Worm (Caenorhabditis elegans) whole organism, L1 larva: ENCODE results near the gene dmsr-4.

Experiments
- blmp-1 ChIP-seq: fragments of 150-350 bp; optimal IDR thresholded peaks from 2 replicates; lab custom pipeline; 2014; ENCODE audit warnings: missing biosample characterization, missing genetic modification characterization
- fos-1 ChIP-seq: fragments of 150-350 bp; optimal IDR thresholded peaks from 2 replicates; lab custom pipeline; 2014; ENCODE audit warnings: missing biosample characterization, missing genetic modification characterization
- jun-1 ChIP-seq: fragments of 150-350 bp; optimal IDR thresholded peaks from 2 replicates; lab custom pipeline; 2014; ENCODE audit warnings: missing biosample characterization, missing genetic modification reagents, missing genetic modification characterization
- mep-1 ChIP-seq: fragments of 150-350 bp; optimal IDR thresholded peaks from 2 replicates; lab custom pipeline; 2014; ENCODE audit warnings: missing biosample characterization, missing genetic modification characterization
- nhr-76 ChIP-seq: sonication (generic microtip); optimal IDR thresholded peaks from 2 replicates; lab custom pipeline; 2017; ENCODE audit warnings: missing biosample characterization, missing genetic modification characterization
- nhr-85 ChIP-seq: sonication (generic microtip); peaks from one replicate; lab custom pipeline; 2016; ENCODE audit warnings: missing genetic modification characterization, inconsistent platforms, missing compliant biosample characterization
- pqm-1 ChIP-seq: sonication (generic microtip); optimal IDR thresholded peaks from 3 replicates; lab custom pipeline; 2017; ENCODE audit warnings: missing biosample characterization, missing genetic modification characterization

- TF ChIP-seq jun-1 (no peak), blmp-1 (tag; lab: Kevin White, UChicago) (no peak), mep-1 (no peak), fos-1 (no peak), pqm-1 (tag; lab: Kevin White, UChicago) (no peak), nhr-76 (no peak), nhr-85 (tag; lab: Kevin White, UChicago) (no peak)
Measured at ce11 chrII:399321-399720, 42.5 kb upstream of the dmsr-4 start, which contains the start of gene C03H5.6.
